Fruit fly (Drosophila melanogaster): ENCODE data around the gene CycH.

Gene CycH

dm6 chr3L:21808003-21808530, 13.7 kb upstream of the CycH start (continued):
- TF ChIP-seq gsb-n (tag; optimal IDR thresholded peaks at IDR 0.05): peak; percentile 75
- peak in 1 of 2 experiments; percentile 66 for TF ChIP-seq dpn (GFP tag; optimal IDR thresholded peaks at IDR 0.05)
- peak; percentile 44 for TF ChIP-seq CG32772 (GFP tag; IDR thresholded peaks at IDR 0.05)
- 0 out of 2 replicates have a peak, but pooled peaks have one; percentile 44 for TF ChIP-seq peb (GFP tag; IDR thresholded peaks at IDR 0.05)
- no peak for TF ChIP-seq CG12769 (tag; optimal IDR thresholded peaks at IDR 0.05)
- TF ChIP-seq CG18262 (tag; optimal IDR thresholded peaks at IDR 0.05): peak; percentile 84
- TF ChIP-seq CG17328 (GFP tag; IDR thresholded peaks at IDR 0.05): peak; percentile 72; the same call in 1 of the 2 replicates
- TF ChIP-seq NC2β (GFP tag; optimal IDR thresholded peaks at IDR 0.05): no peak
- no peak for TF ChIP-seq tx (GFP tag; optimal IDR thresholded peaks at IDR 0.05)
- no peak for TF ChIP-seq hkb (optimal IDR thresholded peaks at IDR 0.05)
- TF ChIP-seq hkb (GFP tag; IDR thresholded peaks at IDR 0.05): peak; percentile 72
- TF ChIP-seq slbo (GFP tag; IDR thresholded peaks at IDR 0.05): peak; percentile 70
- TF ChIP-seq CG3838 (GFP tag; optimal IDR thresholded peaks at IDR 0.05): no peak
- TF ChIP-seq Poxn (GFP tag; IDR thresholded peaks at IDR 0.05): no peak
- no peak for TF ChIP-seq CG17612 (GFP tag; IDR thresholded peaks at IDR 0.05)
- TF ChIP-seq Hr3 (GFP tag; optimal IDR thresholded peaks at IDR 0.05): peak; percentile 61
- TF ChIP-seq lov (optimal IDR thresholded peaks at IDR 0.05): no peak
- TF ChIP-seq lov (GFP tag; IDR thresholded peaks at IDR 0.05): 0 out of 3 replicates have a peak, but pooled peaks have one; percentile 62
- TF ChIP-seq CG34224 (GFP tag; IDR thresholded peaks at IDR 0.05; ENCODE audit: partially characterized antibody): no peak
- TF ChIP-seq Abd-B (GFP tag; optimal IDR thresholded peaks at IDR 0.05): peak; percentile 22
- TF ChIP-seq CG12391 (tag; optimal IDR thresholded peaks at IDR 0.05): peak; percentile 82
- peak; percentile 78 for TF ChIP-seq zfh1 (GFP tag; IDR thresholded peaks at IDR 0.05)
- TF ChIP-seq Dek (tag; optimal IDR thresholded peaks at IDR 0.05): no peak
- TF ChIP-seq nerfin-1 (tag; optimal IDR thresholded peaks at IDR 0.05): no peak
- peak; percentile 47; the same call in 1 of the 3 replicates for TF ChIP-seq gce (GFP tag; IDR thresholded peaks at IDR 0.05)
- TF ChIP-seq CG5953 (GFP tag; IDR thresholded peaks at IDR 0.05): no peak
- TF ChIP-seq CTCF (GFP tag; optimal IDR thresholded peaks at IDR 0.05): no peak
- no peak for TF ChIP-seq CG7745 (tag; optimal IDR thresholded peaks at IDR 0.05)
- TF ChIP-seq CG7786 (GFP tag; optimal IDR thresholded peaks at IDR 0.05): no peak
- TF ChIP-seq CrebB (tag; optimal IDR thresholded peaks at IDR 0.05): no peak
- TF ChIP-seq exex (tag; optimal IDR thresholded peaks at IDR 0.05): no peak
- TF ChIP-seq ara (GFP tag; IDR thresholded peaks at IDR 0.05): peak; percentile 80
- TF ChIP-seq Nf-YA (GFP tag; IDR thresholded peaks at IDR 0.05): peak; percentile 71
- TF ChIP-seq CG16815 (GFP tag; optimal IDR thresholded peaks at IDR 0.05): peak; percentile 31
- TF ChIP-seq CG17912 (GFP tag; optimal IDR thresholded peaks at IDR 0.05): no peak
- peak; percentile 97 for TF ChIP-seq Nf-YC (tag; optimal IDR thresholded peaks at IDR 0.05)
- peak; percentile 45 for TF ChIP-seq CG17385 (GFP tag; optimal IDR thresholded peaks at IDR 0.05)
- TF ChIP-seq CG18599 (GFP tag; optimal IDR thresholded peaks at IDR 0.05): no peak
- no peak for TF ChIP-seq CG7271 (tag; optimal IDR thresholded peaks at IDR 0.05)
- no peak for TF ChIP-seq pnt (GFP tag; optimal IDR thresholded peaks at IDR 0.05)
- TF ChIP-seq bcd (GFP tag; optimal IDR thresholded peaks at IDR 0.05): peak; percentile 64
- no peak for TF ChIP-seq CG15601 (tag; optimal IDR thresholded peaks at IDR 0.05)
- no peak; the same call in 1 of the 3 replicates for TF ChIP-seq CG11695 (GFP tag; IDR thresholded peaks at IDR 0.05)
- no peak for TF ChIP-seq bigmax (GFP tag; optimal IDR thresholded peaks at IDR 0.05)
- no peak; the same call in 1 of the 2 replicates for TF ChIP-seq Taf1 (GFP tag; IDR thresholded peaks at IDR 0.05)
- TF ChIP-seq wdn (GFP tag; IDR thresholded peaks at IDR 0.05): 0 out of 2 replicates have a peak, but pooled peaks have one; percentile 30
- no peak for TF ChIP-seq Usf (GFP tag; optimal IDR thresholded peaks at IDR 0.05)
- no peak for TF ChIP-seq btn (GFP tag; optimal IDR thresholded peaks at IDR 0.05)
- TF ChIP-seq CG8944 (GFP tag; optimal IDR thresholded peaks at IDR 0.05): no peak
- no peak for TF ChIP-seq tup (GFP tag; optimal IDR thresholded peaks at IDR 0.05)
- TF ChIP-seq psq (GFP tag; optimal IDR thresholded peaks at IDR 0.05): peak; percentile 44

All from whole organism, embryonic.